Fruit fly (Drosophila melanogaster): ENCODE data around the gene CG11617.

- TF ChIP-seq ttk (optimal IDR thresholded peaks at IDR 0.05) (no peak), psq (optimal IDR thresholded peaks at IDR 0.05) (no peak), h (optimal IDR thresholded peaks at IDR 0.05) (no peak), insv (optimal IDR thresholded peaks at IDR 0.05) (no peak)
Observed at dm6 chr2L:204557-204956, 2.5 kb downstream of the CG11617 start.
